Worm (Caenorhabditis elegans) whole organism, L4 larva: ENCODE results near the gene flp-23.

Experiments used
- F26F4.8 ChIP-seq: fragments of 200-800 bp; sonication (Bioruptor generic); conservative IDR thresholded peaks from 2 replicates; pipeline ENCODE4 v1.3.6; 2022; ENCODE audit warnings: missing genetic modification characterization, missing compliant biosample characterization
- T26A8.4 ChIP-seq: fragments of 200-800 bp; sonication (Bioruptor generic); IDR thresholded peaks from 2 replicates; pipeline ENCODE4 v1.3.6; 2022; ENCODE audit warnings: missing genetic modification characterization, missing compliant biosample characterization
- Y105C5A.15 ChIP-seq: fragments of 200-800 bp; sonication (Bioruptor generic); IDR thresholded peaks from 2 replicates; pipeline ENCODE4 v1.3.6; 2022; ENCODE audit warnings: missing genetic modification characterization, missing compliant biosample characterization
- Y5F2A.4 ChIP-seq: fragments of 200-800 bp; sonication (Bioruptor generic); optimal IDR thresholded peaks from 2 replicates; lab custom pipeline; 2018; ENCODE audit warnings: mild to moderate bottlenecking, missing genetic modification characterization, missing compliant biosample characterization
- ZK337.2 ChIP-seq: fragments of 200-800 bp; sonication (Bioruptor generic); IDR thresholded peaks from 2 replicates; pipeline ENCODE4 v1.3.6; 2022; ENCODE audit warnings: missing genetic modification reagents, missing genetic modification characterization, missing compliant biosample characterization
- ZK546.5 ChIP-seq, 2 experiments: sonication (generic microtip); optimal IDR thresholded peaks; 2 replicates each; lab custom pipeline; 2017; ENCODE audit warnings: missing biosample characterization in 2 of 2, missing genetic modification characterization in 2 of 2
- aha-1 ChIP-seq: fragments of 150-350 bp; peaks from one replicate; lab custom pipeline; 2014; ENCODE audit warnings: missing biosample characterization, missing genetic modification characterization
- arid-1 ChIP-seq: fragments of 200-800 bp; sonication (Bioruptor generic); conservative IDR thresholded peaks from 2 replicates; pipeline ENCODE4 v1.3.6; 2022; ENCODE audit warnings: missing genetic modification reagents, missing genetic modification characterization, missing compliant biosample characterization
- ceh-20 ChIP-seq: fragments of 200-800 bp; sonication (Bioruptor generic); IDR thresholded peaks from 2 replicates; pipeline ENCODE4 v1.3.6; 2022; ENCODE audit warnings: missing genetic modification reagents, missing genetic modification characterization, missing compliant biosample characterization
- ceh-62 ChIP-seq: sonication (generic microtip); optimal IDR thresholded peaks from 2 replicates; lab custom pipeline; 2017; ENCODE audit warnings: missing biosample characterization, missing genetic modification characterization
- ceh-82 ChIP-seq: sonication (generic microtip); optimal IDR thresholded peaks from 2 replicates; lab custom pipeline; 2017; ENCODE audit warnings: missing biosample characterization, missing genetic modification characterization
- daf-16 ChIP-seq, 3 experiments: sonication (generic microtip); optimal IDR thresholded peaks; 2 replicates each; lab custom pipeline; 2016 to 2017; ENCODE audit warnings: missing genetic modification characterization in 3 of 3, missing genetic modification reagents in 3 of 3, mild to moderate bottlenecking in 2 of 3, missing compliant biosample characterization in 2 of 3, missing biosample characterization in 1 of 3, moderate library complexity in 1 of 3
- daf-8 ChIP-seq: fragments of 200-800 bp; sonication (Bioruptor generic); IDR thresholded peaks from 2 replicates; pipeline ENCODE4 v1.3.6; 2022; ENCODE audit warnings: missing genetic modification characterization, missing compliant biosample characterization
- dmd-6 ChIP-seq: fragments of 200-800 bp; sonication (Bioruptor generic); IDR thresholded peaks from 2 replicates; pipeline ENCODE4 v1.3.6; 2022; ENCODE audit warnings: missing genetic modification reagents, missing genetic modification characterization, missing compliant biosample characterization
- dmd-8 ChIP-seq: fragments of 200-800 bp; sonication (Bioruptor generic); IDR thresholded peaks from 2 replicates; pipeline ENCODE4 v1.3.6; 2022; ENCODE audit warnings: missing genetic modification characterization, missing compliant biosample characterization
- dmd-9 ChIP-seq: fragments of 200-800 bp; sonication (Bioruptor generic); IDR thresholded peaks from 2 replicates; pipeline ENCODE4 v1.3.6; 2022; ENCODE audit warnings: missing genetic modification reagents, missing genetic modification characterization, missing compliant biosample characterization
- dve-1 ChIP-seq: sonication (generic microtip); optimal IDR thresholded peaks from 2 replicates; lab custom pipeline; 2017; ENCODE audit warnings: antibody characterized with exemption, mild to moderate bottlenecking, missing genetic modification characterization, missing compliant biosample characterization; ENCODE audit not compliant: insufficient read depth
- egl-43 ChIP-seq: fragments of 200-800 bp; sonication (Bioruptor generic); IDR thresholded peaks from 2 replicates; pipeline ENCODE4 v1.3.6; 2022; ENCODE audit warnings: missing genetic modification reagents, missing genetic modification characterization, missing compliant biosample characterization
- fkh-10 ChIP-seq: fragments of 150-350 bp; optimal IDR thresholded peaks from 2 replicates; lab custom pipeline; 2014; ENCODE audit warnings: missing biosample characterization, missing genetic modification reagents, missing genetic modification characterization
- gei-8 ChIP-seq: fragments of 200-800 bp; sonication (Bioruptor generic); optimal IDR thresholded peaks from 2 replicates; lab custom pipeline; 2018; ENCODE audit warnings: mild to moderate bottlenecking, missing genetic modification characterization, missing compliant biosample characterization
- hlh-30 ChIP-seq: sonication (generic microtip); optimal IDR thresholded peaks from 2 replicates; lab custom pipeline; 2017; ENCODE audit warnings: antibody characterized with exemption, mild to moderate bottlenecking, missing genetic modification characterization, missing compliant biosample characterization; ENCODE audit not compliant: insufficient read depth
- hmg-1.1 ChIP-seq: fragments of 200-800 bp; sonication (Bioruptor generic); IDR thresholded peaks from 2 replicates; pipeline ENCODE4 v1.3.6; 2022; ENCODE audit warnings: missing genetic modification reagents, missing genetic modification characterization, missing compliant biosample characterization
- lin-1 ChIP-seq: fragments of 200-800 bp; sonication (Bioruptor generic); IDR thresholded peaks from 2 replicates; pipeline ENCODE4 v1.3.6; 2022; ENCODE audit warnings: missing genetic modification reagents, missing genetic modification characterization, missing compliant biosample characterization
- lin-38 ChIP-seq: fragments of 200-800 bp; sonication (Bioruptor generic); IDR thresholded peaks from 2 replicates; pipeline ENCODE4 v1.3.6; 2022; ENCODE audit warnings: missing genetic modification reagents, missing genetic modification characterization, missing compliant biosample characterization
- lin-39 ChIP-seq: fragments of 150-350 bp; optimal IDR thresholded peaks from 2 replicates; lab custom pipeline; 2014; ENCODE audit warnings: missing biosample characterization, missing genetic modification reagents, missing genetic modification characterization
- lsy-2 ChIP-seq, 2 experiments: fragments of 150-350 bp in 1 of 2; sonication (generic microtip) in 1 of 2; optimal IDR thresholded peaks; 2 replicates each; lab custom pipeline; 2014 to 2017; ENCODE audit warnings: missing biosample characterization in 2 of 2, missing genetic modification characterization in 2 of 2
- madf-5 ChIP-seq, 2 experiments: fragments of 200-800 bp; sonication (Bioruptor generic); IDR thresholded peaks; 2 replicates each; pipeline ENCODE4 v1.3.6; 2022; ENCODE audit warnings: missing compliant biosample characterization in 2 of 2, missing genetic modification characterization in 2 of 2
- madf-9 ChIP-seq: fragments of 200-800 bp; sonication (Bioruptor generic); conservative IDR thresholded peaks from 2 replicates; pipeline ENCODE4 v1.3.6; 2022; ENCODE audit warnings: missing genetic modification reagents, missing genetic modification characterization, missing compliant biosample characterization
- mdl-1 ChIP-seq, 2 experiments: fragments of 150-350 bp in 1 of 2; sonication (generic microtip) in 1 of 2; optimal IDR thresholded peaks; 2 replicates each; lab custom pipeline; 2014 to 2017; ENCODE audit warnings: missing biosample characterization in 2 of 2, missing genetic modification characterization in 2 of 2
- mep-1 ChIP-seq: fragments of 150-350 bp; sonication (generic microtip); optimal IDR thresholded peaks from 3 replicates; lab custom pipeline; 2014; ENCODE audit warnings: missing biosample characterization, missing genetic modification characterization
- mxl-2 ChIP-seq: fragments of 200-800 bp; sonication (Bioruptor generic); conservative IDR thresholded peaks from 2 replicates; pipeline ENCODE4 v1.3.6; 2022; ENCODE audit warnings: missing genetic modification reagents, missing genetic modification characterization, missing compliant biosample characterization
- nhr-10 ChIP-seq: fragments of 150-350 bp; optimal IDR thresholded peaks from 2 replicates; lab custom pipeline; 2014; ENCODE audit warnings: missing biosample characterization, missing genetic modification characterization
- nhr-102 ChIP-seq: sonication (generic microtip); optimal IDR thresholded peaks from 2 replicates; lab custom pipeline; 2016; ENCODE audit warnings: mild to moderate bottlenecking, missing genetic modification characterization, moderate library complexity, missing compliant biosample characterization
- nhr-111 ChIP-seq: fragments of 200-800 bp; sonication (Bioruptor generic); optimal IDR thresholded peaks from 2 replicates; lab custom pipeline; 2018; ENCODE audit warnings: mild to moderate bottlenecking, missing genetic modification characterization, missing compliant biosample characterization
- nhr-25 ChIP-seq: sonication (generic microtip); optimal IDR thresholded peaks from 2 replicates; lab custom pipeline; 2017; ENCODE audit warnings: missing genetic modification characterization, mild to moderate bottlenecking, missing compliant biosample characterization, antibody characterized with exemption, moderate library complexity, borderline replicate concordance; ENCODE audit not compliant: insufficient read depth
- nhr-42 ChIP-seq: fragments of 200-800 bp; sonication (Bioruptor generic); IDR thresholded peaks from 2 replicates; pipeline ENCODE4 v1.3.6; 2022; ENCODE audit warnings: missing genetic modification characterization, missing compliant biosample characterization
- nhr-48 ChIP-seq: sonication (generic microtip); optimal IDR thresholded peaks from 2 replicates; lab custom pipeline; 2016; ENCODE audit warnings: mild to moderate bottlenecking, missing genetic modification characterization, missing compliant biosample characterization
- nhr-77 ChIP-seq: fragments of 150-350 bp; optimal IDR thresholded peaks from 2 replicates; lab custom pipeline; 2014; ENCODE audit warnings: missing biosample characterization, missing genetic modification characterization
- pqm-1 ChIP-seq: sonication (generic microtip); optimal IDR thresholded peaks from 2 replicates; lab custom pipeline; 2017; ENCODE audit warnings: missing biosample characterization, missing genetic modification characterization
- rbr-2 ChIP-seq: sonication (generic microtip); optimal IDR thresholded peaks from 2 replicates; lab custom pipeline; 2016; ENCODE audit warnings: missing genotype, missing genetic modification characterization, missing compliant biosample characterization
- sdz-12 ChIP-seq: fragments of 200-800 bp; sonication (Bioruptor generic); optimal IDR thresholded peaks from 2 replicates; lab custom pipeline; 2018; ENCODE audit warnings: mild to moderate bottlenecking, missing genetic modification characterization, missing compliant biosample characterization
- snpc-1.2 ChIP-seq: fragments of 200-800 bp; sonication (Bioruptor generic); IDR thresholded peaks from 2 replicates; pipeline ENCODE4 v1.3.6; 2022; ENCODE audit warnings: missing genetic modification reagents, missing genetic modification characterization, missing compliant biosample characterization
- tag-97 ChIP-seq: fragments of 200-800 bp; sonication (Bioruptor generic); IDR thresholded peaks from 2 replicates; pipeline ENCODE4 v1.3.6; 2022; ENCODE audit warnings: missing genetic modification characterization, missing compliant biosample characterization
- unc-62 ChIP-seq, 3 experiments: fragments of 150-350 bp in 1 of 3; sonication (generic microtip); optimal IDR thresholded peaks in 2 of 3; peaks in 1 of 3; 1 replicate in 1 of 3; 2 replicates in 2 of 3; lab custom pipeline; 2014 to 2017; ENCODE audit warnings: missing biosample characterization in 3 of 3, missing genetic modification characterization in 3 of 3, missing genetic modification reagents in 3 of 3, missing genotype in 1 of 3
- zfp-3 ChIP-seq: fragments of 200-800 bp; sonication (Bioruptor generic); conservative IDR thresholded peaks from 2 replicates; pipeline ENCODE4 v1.3.6; 2022; ENCODE audit warnings: missing genetic modification reagents, missing genetic modification characterization, missing compliant biosample characterization
- ztf-11 ChIP-seq: fragments of 150-350 bp; optimal IDR thresholded peaks from 2 replicates; lab custom pipeline; 2014; ENCODE audit warnings: missing biosample characterization, missing genetic modification characterization

Gene flp-23

DNA sequence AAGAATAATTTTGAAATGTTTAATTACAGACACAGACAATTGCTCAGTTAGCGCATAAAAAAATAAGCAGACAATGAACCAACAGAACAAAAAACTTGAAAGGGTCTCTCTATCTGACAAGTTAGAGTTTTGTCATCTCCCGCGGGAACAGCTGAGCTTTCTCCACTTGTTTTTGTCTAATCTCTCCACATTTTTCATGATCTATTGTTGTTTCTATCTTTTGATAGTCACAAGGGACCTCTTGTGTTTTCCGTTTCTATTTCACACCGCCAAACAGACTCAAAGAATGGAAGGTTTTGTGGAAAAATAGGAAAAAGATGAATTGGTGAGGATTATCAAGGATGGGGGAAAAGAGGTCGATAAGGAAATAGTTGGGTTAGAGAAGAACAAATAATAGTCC, 13.8 kb upstream of the flp-23 start:
- TF ChIP-seq lsy-2 (tag; optimal IDR thresholded peaks at IDR 0.05; lab: Kevin White, UChicago) (peak in 1 of 2 experiments; percentile 44), mep-1 (tag; lab: Kevin White, UChicago) (peak; percentile 27), nhr-25 (tag; lab: Kevin White, UChicago) (no peak), ceh-82 (tag; lab: Kevin White, UChicago) (no peak), rbr-2 (tag; lab: Kevin White, UChicago) (peak; percentile 5), daf-16 (GFP tag; optimal IDR thresholded peaks at IDR 0.05; lab: Kevin White, UChicago) (peak in 1 of 2 experiments; percentile 30), daf-16 (tag; optimal IDR thresholded peaks at IDR 0.05; lab: Kevin White, UChicago) (no peak), hlh-30 (peak; percentile 32), unc-62 (GFP tag; optimal IDR thresholded peaks at IDR 0.05 in 1 of 2; lab: Kevin White, UChicago) (peak in 1 of 2 experiments; percentile 94), unc-62 (tag; optimal IDR thresholded peaks at IDR 0.05; lab: Kevin White, UChicago) (no peak), snpc-1.2 (no peak), hmg-1.1 (GFP tag; lab: Robert Waterston, UW) (0 out of 2 replicates have a peak, but pooled peaks have one; percentile 10), ceh-20 (0 out of 2 replicates have a peak, but pooled peaks have one; percentile 36), lin-39 (tag; lab: Kevin White, UChicago) (peak; percentile 11), lin-1 (GFP tag; lab: Robert Waterston, UW) (no peak)
- TF ChIP-seq, all 104 proteins: peak for 9

- TF ChIP-seq Y105C5A.15 (GFP tag; lab: Robert Waterston, UW) (no peak), nhr-77 (tag; lab: Kevin White, UChicago) (no peak), T26A8.4 (GFP tag; lab: Robert Waterston, UW) (no peak), nhr-111 (GFP tag; lab: Kevin White, UChicago) (no peak), nhr-48 (tag; lab: Kevin White, UChicago) (peak; percentile 20), mxl-2 (GFP tag; lab: Robert Waterston, UW) (no peak), ceh-20 (peak; percentile 51; the same call in 1 of the 2 replicates), tag-97 (GFP tag; lab: Robert Waterston, UW) (no peak), zfp-3 (GFP tag; lab: Robert Waterston, UW) (0 out of 2 replicates have a peak, but pooled peaks have one; percentile 40), madf-9 (GFP tag; lab: Robert Waterston, UW) (0 out of 2 replicates have a peak, but pooled peaks have one; percentile 57), ZK337.2 (GFP tag; lab: Robert Waterston, UW) (peak; percentile 77), arid-1 (peak; percentile 72), lin-38 (peak; percentile 73), ceh-62 (tag; lab: Kevin White, UChicago) (no peak), gei-8 (GFP tag; lab: Kevin White, UChicago) (peak; percentile 36), mep-1 (tag; lab: Kevin White, UChicago) (peak; percentile 21), sdz-12 (GFP tag; lab: Kevin White, UChicago) (no peak), dmd-6 (peak; percentile 23; the same call in 1 of the 2 replicates), ZK546.5 (tag; optimal IDR thresholded peaks at IDR 0.05; lab: Kevin White, UChicago) (no peak), nhr-102 (tag; lab: Kevin White, UChicago) (peak; percentile 26), mdl-1 (tag; optimal IDR thresholded peaks at IDR 0.05; lab: Kevin White, UChicago) (no peak), fkh-10 (GFP tag; lab: Kevin White, UChicago) (no peak), Y5F2A.4 (GFP tag; lab: Kevin White, UChicago) (no peak), nhr-42 (GFP tag; lab: Robert Waterston, UW) (peak; percentile 48; the same call in 1 of the 2 replicates), pqm-1 (tag; lab: Kevin White, UChicago) (no peak), madf-5 (GFP tag; IDR thresholded peaks at IDR 0.05; lab: Robert Waterston, UW) (peak; percentile 40 to 69; a peak in 1 of 4 replicates), dmd-9 (GFP tag; lab: Robert Waterston, UW) (no peak), F26F4.8 (peak; percentile 84), egl-43 (no peak), ztf-11 (no peak), dmd-8 (GFP tag; lab: Robert Waterston, UW) (peak; percentile 91), aha-1 (peak; percentile 92), hlh-30 (peak; percentile 41), dve-1 (tag; lab: Kevin White, UChicago) (peak; percentile 37), daf-8 (GFP tag; lab: Robert Waterston, UW) (no peak), ceh-82 (tag; lab: Kevin White, UChicago) (no peak), nhr-10 (tag; lab: Kevin White, UChicago) (no peak)
Observed at ce11 chrIII:8639188-8639795, 11.3 kb upstream of the flp-23 start, which contains the start of gene fip-1. Gene fip-1, plus strand, starts transcription at chrIII:8639745.
